Fruit fly (Drosophila melanogaster): ENCODE results near the gene CG9166.

- TF ChIP-seq foxo (GFP tag; optimal IDR thresholded peaks at IDR 0.05): no peak
- no peak for TF ChIP-seq CG9705 (GFP tag; optimal IDR thresholded peaks at IDR 0.05)
- no peak for TF ChIP-seq sage (GFP tag; optimal IDR thresholded peaks at IDR 0.05)
Observed at dm6 chr3L:1324818-1325625, 25.9 kb upstream of the CG9166 start.
